Worm (Caenorhabditis elegans) whole organism, L2 larva: Measurements from ENCODE around the gene rfp-1.

ENCODE experiments used
- C34F6.9 ChIP-seq: fragments of 150-350 bp; optimal IDR thresholded peaks from 2 replicates; lab custom pipeline; 2014; ENCODE audit warnings: missing biosample characterization, missing genetic modification characterization
- F13H6.1 ChIP-seq: sonication (generic microtip); optimal IDR thresholded peaks from 2 replicates; lab custom pipeline; 2016; ENCODE audit warnings: missing genetic modification characterization, missing compliant biosample characterization
- R02D3.7 ChIP-seq: fragments of 150-350 bp; optimal IDR thresholded peaks from 2 replicates; lab custom pipeline; 2014; ENCODE audit warnings: missing biosample characterization, missing genetic modification characterization
- Y55F3AM.14 ChIP-seq: fragments of 200-800 bp; sonication (Bioruptor generic); optimal IDR thresholded peaks from 2 replicates; lab custom pipeline; 2018; ENCODE audit warnings: mild to moderate bottlenecking, missing genetic modification characterization, missing compliant biosample characterization
- ZK546.5 ChIP-seq: sonication (generic microtip); optimal IDR thresholded peaks from 2 replicates; lab custom pipeline; 2017; ENCODE audit warnings: missing biosample characterization, missing genetic modification characterization
- alr-1 ChIP-seq: fragments of 150-350 bp; optimal IDR thresholded peaks from 2 replicates; lab custom pipeline; 2014; ENCODE audit warnings: missing biosample characterization, missing genetic modification characterization
- aly-2 ChIP-seq: fragments of 150-350 bp; optimal IDR thresholded peaks from 2 replicates; lab custom pipeline; 2014; ENCODE audit warnings: missing biosample characterization, missing genetic modification characterization
- ama-1 ChIP-seq: fragments of 150-350 bp; optimal IDR thresholded peaks from 2 replicates; lab custom pipeline; 2018; ENCODE audit warnings: inconsistent platforms
- blmp-1 ChIP-seq: sonication (generic microtip); optimal IDR thresholded peaks from 2 replicates; lab custom pipeline; 2017; ENCODE audit warnings: missing genetic modification characterization, mild to moderate bottlenecking, missing compliant biosample characterization, antibody characterized with exemption, moderate library complexity; ENCODE audit not compliant: insufficient read depth
- ceh-16 ChIP-seq: fragments of 150-350 bp; optimal IDR thresholded peaks from 2 replicates; lab custom pipeline; 2014; ENCODE audit warnings: missing biosample characterization, missing genetic modification characterization
- ceh-82 ChIP-seq: fragments of 150-350 bp; optimal IDR thresholded peaks from 2 replicates; lab custom pipeline; 2014; ENCODE audit warnings: missing biosample characterization, missing genetic modification characterization
- crh-2 ChIP-seq: sonication (generic microtip); optimal IDR thresholded peaks from 2 replicates; lab custom pipeline; 2017; ENCODE audit warnings: missing biosample characterization, missing genetic modification characterization
- dmd-4 ChIP-seq: sonication (generic microtip); optimal IDR thresholded peaks from 2 replicates; lab custom pipeline; 2017; ENCODE audit warnings: missing biosample characterization, missing genetic modification characterization
- egl-27 ChIP-seq: sonication (generic microtip); optimal IDR thresholded peaks from 3 replicates; lab custom pipeline; 2017; ENCODE audit warnings: missing biosample characterization, missing genetic modification reagents, missing genetic modification characterization
- elt-1 ChIP-seq: fragments of 150-350 bp; optimal IDR thresholded peaks from 2 replicates; lab custom pipeline; 2014; ENCODE audit warnings: missing biosample characterization, missing genetic modification characterization
- elt-3 ChIP-seq: sonication (generic microtip); optimal IDR thresholded peaks from 2 replicates; lab custom pipeline; 2017; ENCODE audit warnings: missing biosample characterization, missing genetic modification characterization
- fos-1 ChIP-seq: fragments of 150-350 bp; optimal IDR thresholded peaks from 2 replicates; lab custom pipeline; 2014; ENCODE audit warnings: missing biosample characterization, missing genetic modification characterization
- gmeb-1 ChIP-seq: fragments of 150-350 bp; optimal IDR thresholded peaks from 2 replicates; lab custom pipeline; 2014; ENCODE audit warnings: missing biosample characterization, missing genetic modification characterization
- lin-11 ChIP-seq: fragments of 150-350 bp; sonication (generic microtip); optimal IDR thresholded peaks from 2 replicates; lab custom pipeline; 2014; ENCODE audit warnings: missing biosample characterization, missing genetic modification characterization, inconsistent platforms, mixed read lengths
- lin-13 ChIP-seq: fragments of 150-350 bp; optimal IDR thresholded peaks from 2 replicates; lab custom pipeline; 2014; ENCODE audit warnings: missing biosample characterization, missing genetic modification reagents, missing genetic modification characterization
- lin-39 ChIP-seq: fragments of 150-350 bp; optimal IDR thresholded peaks from 2 replicates; lab custom pipeline; 2014; ENCODE audit warnings: missing biosample characterization, missing genetic modification reagents, missing genetic modification characterization
- lsy-2 ChIP-seq, 2 experiments: fragments of 150-350 bp in 1 of 2; sonication (generic microtip) in 1 of 2; optimal IDR thresholded peaks; 2 replicates each; lab custom pipeline; 2014 to 2017; ENCODE audit warnings: missing biosample characterization in 2 of 2, missing genetic modification characterization in 2 of 2
- mab-5 ChIP-seq: fragments of 150-350 bp; optimal IDR thresholded peaks from 2 replicates; lab custom pipeline; 2014; ENCODE audit warnings: missing biosample characterization, missing genetic modification characterization
- mbf-1 ChIP-seq: sonication (generic microtip); optimal IDR thresholded peaks from 2 replicates; lab custom pipeline; 2017; ENCODE audit warnings: missing biosample characterization, missing genetic modification characterization
- mdl-1 ChIP-seq, 2 experiments: fragments of 150-350 bp in 1 of 2; sonication (generic microtip) in 1 of 2; optimal IDR thresholded peaks; 2 replicates each; lab custom pipeline; 2017; ENCODE audit warnings: missing biosample characterization in 2 of 2, missing genetic modification characterization in 2 of 2
- nhr-10 ChIP-seq: sonication (generic microtip); optimal IDR thresholded peaks from 2 replicates; lab custom pipeline; 2017; ENCODE audit warnings: missing biosample characterization, missing genetic modification characterization
- nhr-11 ChIP-seq: fragments of 150-350 bp; optimal IDR thresholded peaks from 2 replicates; lab custom pipeline; 2014; ENCODE audit warnings: missing biosample characterization, missing genetic modification characterization
- nhr-12 ChIP-seq: fragments of 150-350 bp; optimal IDR thresholded peaks from 2 replicates; lab custom pipeline; 2014; ENCODE audit warnings: missing biosample characterization, missing genetic modification characterization
- nhr-129 ChIP-seq: fragments of 150-350 bp; optimal IDR thresholded peaks from 2 replicates; lab custom pipeline; 2014; ENCODE audit warnings: missing biosample characterization, missing genetic modification characterization
- nhr-21 ChIP-seq: fragments of 150-350 bp; optimal IDR thresholded peaks from 2 replicates; lab custom pipeline; 2014; ENCODE audit warnings: missing biosample characterization, missing genetic modification characterization
- nhr-23 ChIP-seq: fragments of 150-350 bp; optimal IDR thresholded peaks from 2 replicates; lab custom pipeline; 2014; ENCODE audit warnings: missing biosample characterization, missing genetic modification reagents, missing genetic modification characterization
- nhr-237 ChIP-seq: fragments of 150-350 bp; optimal IDR thresholded peaks from 2 replicates; lab custom pipeline; 2014; ENCODE audit warnings: missing biosample characterization, missing genetic modification characterization
- nhr-25 ChIP-seq: fragments of 150-350 bp; sonication (generic microtip); optimal IDR thresholded peaks from 3 replicates; lab custom pipeline; 2014; ENCODE audit warnings: missing biosample characterization, missing genetic modification characterization
- nhr-6 ChIP-seq: fragments of 150-350 bp; optimal IDR thresholded peaks from 2 replicates; lab custom pipeline; 2014; ENCODE audit warnings: missing biosample characterization, missing genetic modification characterization
- nhr-77 ChIP-seq: fragments of 150-350 bp; optimal IDR thresholded peaks from 2 replicates; lab custom pipeline; 2014; ENCODE audit warnings: missing biosample characterization, missing genetic modification characterization
- peb-1 ChIP-seq: fragments of 150-350 bp; optimal IDR thresholded peaks from 2 replicates; lab custom pipeline; 2014; ENCODE audit warnings: missing biosample characterization, missing genetic modification characterization
- sem-4 ChIP-seq: fragments of 150-350 bp; optimal IDR thresholded peaks from 2 replicates; lab custom pipeline; 2014; ENCODE audit warnings: missing biosample characterization, missing genetic modification reagents, missing genetic modification characterization
- skn-1 ChIP-seq: sonication (generic microtip); optimal IDR thresholded peaks from 2 replicates; lab custom pipeline; 2017; ENCODE audit warnings: missing biosample characterization, missing genetic modification characterization
- sma-3 ChIP-seq: sonication (generic microtip); optimal IDR thresholded peaks from 2 replicates; lab custom pipeline; 2016; ENCODE audit warnings: missing genetic modification reagents, missing genetic modification characterization, missing compliant biosample characterization
- sma-9 ChIP-seq, 2 experiments: fragments of 150-350 bp in 1 of 2; sonication (generic microtip) in 1 of 2; optimal IDR thresholded peaks; 2 replicates each; lab custom pipeline; 2014 to 2016; ENCODE audit warnings: missing genetic modification characterization in 2 of 2, mild to moderate bottlenecking in 1 of 2, missing biosample characterization in 1 of 2, missing compliant biosample characterization in 1 of 2, missing genetic modification reagents in 1 of 2, moderate library complexity in 1 of 2
- snpc-4 ChIP-seq: fragments of 150-350 bp; optimal IDR thresholded peaks from 2 replicates; lab custom pipeline; 2014; ENCODE audit warnings: missing biosample characterization, missing genetic modification characterization
- unc-39 ChIP-seq: fragments of 150-350 bp; optimal IDR thresholded peaks from 2 replicates; lab custom pipeline; 2014; ENCODE audit warnings: missing biosample characterization, missing genetic modification characterization
- unc-55 ChIP-seq: fragments of 150-350 bp; sonication (generic microtip); optimal IDR thresholded peaks from 3 replicates; lab custom pipeline; 2014; ENCODE audit warnings: missing biosample characterization, missing genetic modification reagents, missing genetic modification characterization
- unc-62 ChIP-seq: fragments of 150-350 bp; optimal IDR thresholded peaks from 2 replicates; lab custom pipeline; 2014; ENCODE audit warnings: missing biosample characterization, missing genetic modification reagents, missing genetic modification characterization
- zag-1 ChIP-seq: fragments of 150-350 bp; optimal IDR thresholded peaks from 2 replicates; lab custom pipeline; 2014; ENCODE audit warnings: missing biosample characterization, missing genetic modification characterization
- ztf-1 ChIP-seq: fragments of 200-800 bp; sonication (Bioruptor generic); conservative IDR thresholded peaks from 2 replicates; pipeline ENCODE4 v1.3.6; 2022; ENCODE audit warnings: missing genetic modification characterization, missing compliant biosample characterization
- ztf-11 ChIP-seq: sonication (generic microtip); optimal IDR thresholded peaks from 2 replicates; lab custom pipeline; 2017; ENCODE audit warnings: missing biosample characterization, missing genetic modification characterization
- ztf-4 ChIP-seq: fragments of 150-350 bp; optimal IDR thresholded peaks from 2 replicates; lab custom pipeline; 2014; ENCODE audit warnings: missing biosample characterization, missing genetic modification characterization

Gene rfp-1

ce11 chrIII:8358213-8358672 lies at the start of gene rfp-1, which contains the start of gene R05D3.8:
Gene rfp-1 (plus strand): TSS chrIII:8358622.
Gene R05D3.8 (minus strand): TSS chrIII:8358327.
- TF ChIP-seq sma-9 (GFP tag; optimal IDR thresholded peaks at IDR 0.05; lab: Kevin White, UChicago) (peak; percentile 74), sma-9 (tag; optimal IDR thresholded peaks at IDR 0.05; lab: Kevin White, UChicago) (no peak), ztf-11 (tag; lab: Kevin White, UChicago) (no peak), elt-3 (tag; lab: Kevin White, UChicago) (no peak), lin-13 (GFP tag; lab: Kevin White, UChicago) (peak; percentile 87), peb-1 (tag; lab: Kevin White, UChicago) (no peak), nhr-21 (peak; percentile 65), R02D3.7 (tag; lab: Kevin White, UChicago) (peak; percentile 97), ceh-82 (no peak), F13H6.1 (tag; lab: Kevin White, UChicago) (peak; percentile 44), nhr-237 (tag; lab: Kevin White, UChicago) (no peak), skn-1 (tag; lab: Kevin White, UChicago) (no peak), nhr-77 (no peak), lin-11 (tag; lab: Kevin White, UChicago) (peak; percentile 63), nhr-23 (tag; lab: Kevin White, UChicago) (no peak), unc-62 (GFP tag; lab: Kevin White, UChicago) (no peak), zag-1 (tag; lab: Kevin White, UChicago) (peak; percentile 24), crh-2 (tag; lab: Kevin White, UChicago) (peak; percentile 88), mab-5 (tag; lab: Kevin White, UChicago) (peak; percentile 63), unc-55 (GFP tag; lab: Kevin White, UChicago) (peak; percentile 92), nhr-11 (tag; lab: Kevin White, UChicago) (no peak), lin-39 (no peak), ceh-16 (tag; lab: Kevin White, UChicago) (peak; percentile 34), nhr-25 (tag; lab: Kevin White, UChicago) (peak; percentile 76), aly-2 (tag; lab: Kevin White, UChicago) (no peak), ztf-4 (tag; lab: Kevin White, UChicago) (no peak), ZK546.5 (tag; lab: Kevin White, UChicago) (peak; percentile 44), C34F6.9 (tag; lab: Kevin White, UChicago) (peak; percentile 89), ama-1 (lab: Kevin White, UChicago) (peak; percentile 67), Y55F3AM.14 (GFP tag; lab: Kevin White, UChicago) (no peak), nhr-6 (tag; lab: Kevin White, UChicago) (peak; percentile 34), unc-39 (tag; lab: Kevin White, UChicago) (no peak), nhr-10 (tag; lab: Kevin White, UChicago) (no peak), nhr-129 (tag; lab: Kevin White, UChicago) (peak; percentile 95), nhr-12 (no peak), mbf-1 (tag; lab: Kevin White, UChicago) (no peak), sma-3 (GFP tag; lab: Kevin White, UChicago) (peak; percentile 69), snpc-4 (tag; lab: Kevin White, UChicago) (no peak), gmeb-1 (tag; lab: Kevin White, UChicago) (peak; percentile 85), egl-27 (peak; percentile 12), blmp-1 (no peak), dmd-4 (tag; lab: Kevin White, UChicago) (no peak), ztf-1 (no peak), lsy-2 (tag; optimal IDR thresholded peaks at IDR 0.05; lab: Kevin White, UChicago) (peak; percentile 97 to 99), elt-1 (tag; lab: Kevin White, UChicago) (no peak), mdl-1 (tag; optimal IDR thresholded peaks at IDR 0.05; lab: Kevin White, UChicago) (no peak), fos-1 (tag; lab: Kevin White, UChicago) (peak; percentile 72), sem-4 (tag; lab: Kevin White, UChicago) (peak; percentile 43), alr-1 (tag; lab: Kevin White, UChicago) (no peak)
